Fruit fly (Drosophila melanogaster): ENCODE results near the gene CG12974.

- TF ChIP-seq dac (GFP tag; optimal IDR thresholded peaks at IDR 0.05) (no peak), pdm3 (GFP tag; optimal IDR thresholded peaks at IDR 0.05) (no peak), CG15336 (GFP tag; IDR thresholded peaks at IDR 0.05) (peak; percentile 83), fd59A (GFP tag; optimal IDR thresholded peaks at IDR 0.05) (no peak), CG16779 (tag; optimal IDR thresholded peaks at IDR 0.05) (peak; percentile 48), CG10631 (GFP tag; optimal IDR thresholded peaks at IDR 0.05) (no peak), Eip78C (GFP tag) (peak; percentile 83), net (GFP tag; optimal IDR thresholded peaks at IDR 0.05) (peak; percentile 36), Sox102F (GFP tag; optimal IDR thresholded peaks at IDR 0.05) (no peak), CG6163 (GFP tag; IDR thresholded peaks at IDR 0.05) (peak; percentile 69; the same call in 1 of the 3 replicates), vri (GFP tag; optimal IDR thresholded peaks at IDR 0.05) (no peak), OdsH (GFP tag; optimal IDR thresholded peaks at IDR 0.05) (peak; percentile 12), CG8632 (GFP tag; optimal IDR thresholded peaks at IDR 0.05) (no peak)
Observed at dm6 chr3L:21236959-21237551, 48.7 kb downstream of the CG12974 start.

Data from whole organism, prepupa.